Worm (Caenorhabditis elegans) whole organism, early embryonic: ENCODE results near the gene gnrr-3.

ENCODE experiments used
- B0310.2 ChIP-seq: sonication (generic microtip); optimal IDR thresholded peaks from 2 replicates; lab custom pipeline; 2016; ENCODE audit warnings: mild to moderate bottlenecking, missing genetic modification characterization, missing compliant biosample characterization
- F13C5.2 ChIP-seq: sonication (generic microtip); optimal IDR thresholded peaks from 2 replicates; lab custom pipeline; 2017; ENCODE audit warnings: mild to moderate bottlenecking, missing genetic modification characterization, inconsistent platforms, missing compliant biosample characterization
- aly-1 ChIP-seq: sonication (generic microtip); optimal IDR thresholded peaks from 2 replicates; lab custom pipeline; 2016; ENCODE audit warnings: missing genetic modification characterization, missing compliant biosample characterization
- ama-1 ChIP-seq: fragments of 150-350 bp; optimal IDR thresholded peaks from 2 replicates; lab custom pipeline; 2014
- ceh-13 ChIP-seq: fragments of 200-800 bp; sonication (Bioruptor generic); optimal IDR thresholded peaks from 2 replicates; lab custom pipeline; 2018; ENCODE audit warnings: mild to moderate bottlenecking, missing genetic modification characterization, missing compliant biosample characterization
- ceh-36 ChIP-seq: sonication (generic microtip); optimal IDR thresholded peaks from 2 replicates; lab custom pipeline; 2016; ENCODE audit warnings: missing genetic modification characterization, inconsistent platforms, missing compliant biosample characterization
- ets-7 ChIP-seq: sonication (generic microtip); optimal IDR thresholded peaks from 2 replicates; lab custom pipeline; 2016; ENCODE audit warnings: missing genotype, missing genetic modification characterization, missing compliant biosample characterization
- flt-1 ChIP-seq: fragments of 200-800 bp; sonication (Bioruptor generic); IDR thresholded peaks from 2 replicates; pipeline ENCODE4 v1.3.6; 2022; ENCODE audit warnings: missing genetic modification characterization, missing compliant biosample characterization
- hmbx-1 ChIP-seq: sonication (generic microtip); optimal IDR thresholded peaks from 2 replicates; lab custom pipeline; 2016; ENCODE audit warnings: mild to moderate bottlenecking, missing genetic modification characterization, missing compliant biosample characterization
- hmg-4 ChIP-seq: fragments of 200-800 bp; sonication (Bioruptor generic); optimal IDR thresholded peaks from 2 replicates; lab custom pipeline; 2018; ENCODE audit warnings: mild to moderate bottlenecking, missing genetic modification characterization, missing compliant biosample characterization
- hnd-1 ChIP-seq: sonication (generic microtip); optimal IDR thresholded peaks from 2 replicates; lab custom pipeline; 2016; ENCODE audit warnings: missing genetic modification characterization, missing compliant biosample characterization
- pes-1 ChIP-seq: fragments of 200-800 bp; sonication (Bioruptor generic); IDR thresholded peaks from 2 replicates; pipeline ENCODE4 v1.3.6; 2022; ENCODE audit warnings: missing genetic modification reagents, missing genetic modification characterization, missing compliant biosample characterization
- scrt-1 ChIP-seq: fragments of 200-800 bp; sonication (Bioruptor generic); IDR thresholded peaks from 2 replicates; pipeline ENCODE4 v1.3.6; 2022; ENCODE audit warnings: missing genetic modification characterization, missing compliant biosample characterization
- sea-1 ChIP-seq: fragments of 200-800 bp; sonication (Bioruptor generic); conservative IDR thresholded peaks from 2 replicates; pipeline ENCODE4 v1.3.6; 2022; ENCODE audit warnings: missing genetic modification characterization, missing compliant biosample characterization
- tbx-11 ChIP-seq: fragments of 200-800 bp; sonication (Bioruptor generic); IDR thresholded peaks from 2 replicates; pipeline ENCODE4 v1.3.6; 2022; ENCODE audit warnings: missing genetic modification characterization, missing compliant biosample characterization
- tbx-37 ChIP-seq: fragments of 200-800 bp; sonication (Bioruptor generic); conservative IDR thresholded peaks from 2 replicates; pipeline ENCODE4 v1.3.6; 2022; ENCODE audit warnings: missing genetic modification reagents, missing genetic modification characterization, missing compliant biosample characterization
- tra-4 ChIP-seq: sonication (generic microtip); optimal IDR thresholded peaks from 2 replicates; lab custom pipeline; 2017; ENCODE audit warnings: missing genetic modification characterization, missing compliant biosample characterization

gnrr-3 gene

DNA sequence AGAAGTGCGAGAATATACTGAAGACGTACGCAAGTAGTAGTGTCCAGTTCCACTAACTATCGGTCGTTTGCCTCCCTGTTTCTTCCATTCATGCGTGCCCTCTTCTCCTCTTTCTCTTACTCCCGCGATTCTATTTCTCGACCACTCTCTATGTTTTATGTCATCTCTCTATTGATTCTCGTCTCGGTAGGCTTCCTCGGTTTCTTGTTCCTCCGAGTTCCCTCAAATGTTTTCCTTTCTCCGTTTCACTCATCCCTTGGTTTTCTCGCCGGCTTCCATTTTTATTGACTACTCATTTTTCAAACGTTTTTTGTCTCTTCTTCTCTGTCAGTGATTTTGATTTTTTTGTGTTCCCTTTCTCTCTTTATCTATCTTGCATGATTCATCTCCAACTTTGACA, 22.9 kb upstream of the gnrr-3 start:
- TF ChIP-seq hmbx-1 (no peak), ceh-36 (tag; lab: Kevin White, UChicago) (no peak), F13C5.2 (tag; lab: Kevin White, UChicago) (no peak), sea-1 (no peak), ets-7 (no peak)

DNA sequence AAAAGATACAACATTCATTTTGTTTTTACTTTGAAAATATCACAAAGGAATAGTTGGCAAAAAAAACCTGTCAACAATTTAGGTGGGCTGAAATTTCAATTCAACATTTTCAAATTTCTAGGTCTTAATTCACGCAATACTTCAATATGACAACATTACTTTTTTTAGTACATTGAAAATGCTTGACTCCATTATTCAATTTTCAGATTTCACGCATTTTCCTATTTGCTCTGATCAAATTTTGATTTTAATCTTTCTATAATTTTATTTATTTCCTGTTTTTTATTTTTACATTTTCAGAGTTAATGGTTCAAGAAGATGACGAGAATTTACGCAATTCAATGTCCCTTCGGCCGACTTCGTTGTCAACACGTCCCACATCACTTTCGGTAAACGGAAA, 21.7 kb upstream of the gnrr-3 start, which contains the start of gene mkk-4:
Gene mkk-4 (plus strand): TSS at position 301 of the 400 bp plus-strand sequence.
- TF ChIP-seq aly-1 (tag; lab: Kevin White, UChicago) (no peak), flt-1 (GFP tag; lab: Robert Waterston, UW) (no peak), F13C5.2 (tag; lab: Kevin White, UChicago) (no peak), sea-1 (no peak), tra-4 (tag; lab: Kevin White, UChicago) (no peak), tbx-11 (no peak), ets-7 (no peak), scrt-1 (no peak), pes-1 (GFP tag; lab: Robert Waterston, UW) (no peak), B0310.2 (tag; lab: Kevin White, UChicago) (no peak), ceh-36 (tag; lab: Kevin White, UChicago) (no peak), hnd-1 (tag; lab: Kevin White, UChicago) (no peak), hmg-4 (GFP tag; lab: Kevin White, UChicago) (no peak), ama-1 (lab: Kevin White, UChicago) (no peak), ceh-13 (GFP tag; lab: Kevin White, UChicago) (no peak), tbx-37 (GFP tag; lab: Robert Waterston, UW) (no peak), hmbx-1 (no peak)

DNA sequence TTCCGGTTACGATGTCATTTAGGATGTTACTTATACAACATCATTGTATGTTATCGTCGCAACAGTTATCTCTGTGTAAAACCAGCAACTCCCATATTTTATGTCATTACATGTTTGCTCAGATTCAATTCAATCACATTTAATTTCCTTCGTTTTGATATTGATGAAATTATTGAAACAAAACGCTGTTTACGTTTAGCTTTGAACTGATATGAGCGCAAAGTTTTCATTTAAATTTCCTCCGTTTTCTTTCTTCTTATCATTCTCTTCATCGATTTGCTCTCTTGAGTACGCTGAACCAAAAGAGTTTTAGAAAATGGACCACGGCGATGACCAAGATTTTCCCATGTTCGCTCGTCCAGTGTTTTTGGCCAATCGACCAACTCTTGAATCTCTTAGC, 18.4 kb upstream of the gnrr-3 start, which contains the start of gene sek-6:
Gene sek-6 (plus strand): TSS at position 315 of the 400 bp plus-strand sequence.
- TF ChIP-seq tbx-37 (GFP tag; lab: Robert Waterston, UW) (no peak), ceh-13 (GFP tag; lab: Kevin White, UChicago) (no peak), aly-1 (tag; lab: Kevin White, UChicago) (no peak), hmg-4 (GFP tag; lab: Kevin White, UChicago) (no peak), ama-1 (lab: Kevin White, UChicago) (no peak), ceh-36 (tag; lab: Kevin White, UChicago) (no peak), ets-7 (no peak), tbx-11 (no peak), F13C5.2 (tag; lab: Kevin White, UChicago) (no peak)

DNA sequence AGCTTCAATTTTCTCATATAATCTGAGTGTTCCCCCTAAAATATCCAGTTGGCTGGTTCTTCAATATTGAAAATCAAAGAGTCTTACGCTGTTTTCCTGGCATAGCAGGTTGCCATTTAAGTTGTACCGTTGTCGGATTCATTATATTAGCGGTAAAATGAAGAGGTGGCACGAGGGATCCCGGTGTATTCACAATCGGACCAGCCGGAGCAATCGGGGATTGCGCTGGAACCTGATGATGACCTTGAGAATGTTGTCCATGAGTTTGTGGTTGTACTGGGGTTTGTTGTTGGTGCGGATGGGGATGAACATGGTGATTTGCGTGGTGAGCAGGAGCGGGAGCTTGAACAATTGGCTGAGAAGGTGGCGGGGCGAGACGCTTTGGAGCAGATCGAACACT, 4.8 kb upstream of the gnrr-3 start:
- TF ChIP-seq ama-1 (lab: Kevin White, UChicago): no peak
- TF ChIP-seq flt-1 (GFP tag; lab: Robert Waterston, UW): no peak

DNA sequence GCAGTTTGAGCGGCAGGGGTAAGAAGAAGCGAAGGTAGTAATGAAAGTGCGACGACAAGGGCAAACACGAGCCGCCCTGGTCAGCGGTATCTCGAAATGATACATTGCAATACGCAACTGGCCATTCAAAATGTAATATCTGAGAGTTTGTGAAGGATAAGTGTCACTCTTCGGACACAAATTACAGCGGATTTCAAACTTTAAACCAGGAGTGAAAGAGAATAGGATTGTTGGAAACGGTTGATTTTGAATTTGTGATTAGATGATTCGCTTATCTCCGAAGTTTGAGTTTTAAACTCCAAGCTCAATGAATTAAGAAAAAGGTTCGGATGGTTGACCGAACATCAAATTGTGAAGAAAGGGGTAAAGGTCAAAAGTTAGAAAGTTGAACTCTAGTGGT, 1.9 kb upstream of the gnrr-3 start, which contains the start of gene ZC374.2:
Gene ZC374.2 (minus strand): TSS at position 101 of the 400 bp plus-strand sequence.
- TF ChIP-seq ets-7 (no peak), pes-1 (GFP tag; lab: Robert Waterston, UW) (no peak), ama-1 (lab: Kevin White, UChicago) (no peak), sea-1 (no peak), ceh-13 (GFP tag; lab: Kevin White, UChicago) (no peak), B0310.2 (tag; lab: Kevin White, UChicago) (no peak), tbx-37 (GFP tag; lab: Robert Waterston, UW) (no peak), flt-1 (GFP tag; lab: Robert Waterston, UW) (no peak), hnd-1 (tag; lab: Kevin White, UChicago) (no peak), ceh-36 (tag; lab: Kevin White, UChicago) (no peak), tra-4 (tag; lab: Kevin White, UChicago) (no peak), scrt-1 (no peak), hmg-4 (GFP tag; lab: Kevin White, UChicago) (no peak), tbx-11 (no peak), aly-1 (tag; lab: Kevin White, UChicago) (no peak)

DNA sequence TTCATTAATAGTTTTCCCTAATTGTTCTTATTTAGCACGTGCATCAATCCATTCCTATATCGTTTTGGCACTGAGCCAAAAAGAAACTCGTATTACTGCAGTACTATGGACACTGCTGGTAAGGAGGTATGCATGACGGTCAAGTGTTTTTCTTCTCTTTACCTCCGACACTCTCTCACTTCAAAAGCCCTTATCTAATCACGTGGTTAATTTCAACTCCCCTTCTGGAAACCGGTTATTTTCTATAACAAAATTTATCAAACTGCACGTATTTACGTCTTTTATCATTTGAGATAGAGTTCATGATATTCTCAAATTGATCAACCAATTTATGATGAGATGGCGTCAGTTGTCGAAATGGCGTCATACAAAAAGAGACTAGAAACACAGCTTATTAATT, 2.4 kb downstream of the gnrr-3 start:
- TF ChIP-seq ets-7 (no peak), B0310.2 (tag; lab: Kevin White, UChicago) (no peak), scrt-1 (no peak), ama-1 (lab: Kevin White, UChicago) (no peak), tbx-11 (no peak), hnd-1 (tag; lab: Kevin White, UChicago) (no peak), tbx-37 (GFP tag; lab: Robert Waterston, UW) (no peak), pes-1 (GFP tag; lab: Robert Waterston, UW) (no peak), hmg-4 (GFP tag; lab: Kevin White, UChicago) (no peak), F13C5.2 (tag; lab: Kevin White, UChicago) (no peak), tra-4 (tag; lab: Kevin White, UChicago) (no peak), flt-1 (GFP tag; lab: Robert Waterston, UW) (no peak), hmbx-1 (no peak), aly-1 (tag; lab: Kevin White, UChicago) (no peak), ceh-36 (tag; lab: Kevin White, UChicago) (no peak), sea-1 (no peak), ceh-13 (GFP tag; lab: Kevin White, UChicago) (no peak)

DNA sequence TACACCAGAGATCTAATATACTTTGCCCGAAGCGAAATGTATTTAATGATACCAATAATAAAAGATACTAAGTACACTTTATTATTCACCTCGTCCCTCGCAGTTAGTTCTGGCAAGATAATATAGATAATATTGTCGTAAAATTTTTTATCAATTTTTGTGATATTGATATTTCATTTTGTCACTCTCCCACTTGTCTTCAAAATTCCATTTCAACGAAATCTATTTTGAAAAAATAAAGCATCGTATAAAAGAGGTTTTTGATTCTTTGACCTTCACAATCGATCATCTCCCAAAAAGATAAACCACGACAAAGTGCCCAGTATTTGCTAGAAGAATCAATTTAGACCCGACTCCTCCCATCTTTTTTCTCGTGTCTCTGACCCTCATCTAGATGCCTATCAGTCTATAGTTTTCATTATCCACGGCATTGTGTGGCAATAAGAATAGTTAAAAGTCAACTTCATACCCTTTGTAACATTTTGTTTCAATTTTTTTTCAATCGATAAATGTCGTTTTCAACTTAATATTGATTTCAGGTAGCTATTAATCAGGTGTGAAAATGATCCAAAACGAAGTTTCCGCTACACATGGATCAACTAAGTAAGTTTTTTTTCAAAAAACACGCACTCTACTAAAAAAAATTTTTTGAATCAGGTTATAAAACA, 4.6 kb downstream of the gnrr-3 start, which contains the start of gene cbs-1:
Gene cbs-1 (plus strand): TSS at position 534 of the 668 bp plus-strand sequence.
- TF ChIP-seq tra-4 (tag; lab: Kevin White, UChicago) (no peak), tbx-11 (no peak), tbx-37 (GFP tag; lab: Robert Waterston, UW) (no peak), ama-1 (lab: Kevin White, UChicago) (no peak), flt-1 (GFP tag; lab: Robert Waterston, UW) (no peak), B0310.2 (tag; lab: Kevin White, UChicago) (no peak), ceh-36 (tag; lab: Kevin White, UChicago) (no peak), aly-1 (tag; lab: Kevin White, UChicago) (no peak), ceh-13 (GFP tag; lab: Kevin White, UChicago) (no peak), hmbx-1 (no peak), sea-1 (no peak), hmg-4 (GFP tag; lab: Kevin White, UChicago) (no peak), F13C5.2 (tag; lab: Kevin White, UChicago) (no peak), hnd-1 (tag; lab: Kevin White, UChicago) (no peak)
